Worm (Caenorhabditis elegans): ENCODE results near the gene col-77.

Gene col-77

ce11 chrII:8377722-8378121 lies 18.5 kb upstream of the col-77 start (continued):
- TF ChIP-seq Y79H2A.3 (GFP tag; conservative IDR thresholded peaks at IDR 0.05), result no peak
- no peak for TF ChIP-seq tbp1 (GFP tag; optimal IDR thresholded peaks at IDR 0.05)
- TF ChIP-seq snpc-1.1 (tag; optimal IDR thresholded peaks at IDR 0.05; ENCODE audit: insufficient read depth), result no peak
- no peak for TF ChIP-seq lin-40 (tag; optimal IDR thresholded peaks at IDR 0.05)
- TF ChIP-seq lsl-1 (GFP tag; optimal IDR thresholded peaks at IDR 0.05), result no peak
- TF ChIP-seq mes-4 (tag; optimal IDR thresholded peaks at IDR 0.05), result no peak

- TF ChIP-seq ceh-27 (GFP tag; optimal IDR thresholded peaks at IDR 0.05), result no peak
- no peak for TF ChIP-seq ceh-40 (GFP tag; IDR thresholded peaks at IDR 0.05)
- TF ChIP-seq fkh-3 (tag; optimal IDR thresholded peaks at IDR 0.05), result no peak
- TF ChIP-seq F49E8.2 (tag; optimal IDR thresholded peaks at IDR 0.05; ENCODE audit: insufficient read depth), result no peak
- no peak for TF ChIP-seq repo-1 (tag; optimal IDR thresholded peaks at IDR 0.05)
- TF ChIP-seq dpl-1 (GFP tag; optimal IDR thresholded peaks at IDR 0.05), result no peak
- no peak for TF ChIP-seq nhr-27 (tag; optimal IDR thresholded peaks at IDR 0.05)
- no peak for TF ChIP-seq ceh-91 (GFP tag; IDR thresholded peaks at IDR 0.05)
- no peak for TF ChIP-seq attf-5 (GFP tag; optimal IDR thresholded peaks at IDR 0.05)
- TF ChIP-seq F57A8.1 (GFP tag; optimal IDR thresholded peaks at IDR 0.05), result no peak
- no peak for TF ChIP-seq nfyb-1 (GFP tag; IDR thresholded peaks at IDR 0.05)
- no peak for TF ChIP-seq snpc-3.4 (tag; optimal IDR thresholded peaks at IDR 0.05)
- TF ChIP-seq attf-3 (GFP tag; conservative IDR thresholded peaks at IDR 0.05), result no peak
- no peak for TF ChIP-seq F33H1.4 (GFP tag; IDR thresholded peaks at IDR 0.05)
- TF ChIP-seq atf-7 (tag; optimal IDR thresholded peaks at IDR 0.05), result no peak
- no peak for TF ChIP-seq egl-18 (GFP tag; IDR thresholded peaks at IDR 0.05)
- no peak for TF ChIP-seq F52B5.7 (tag; optimal IDR thresholded peaks at IDR 0.05)
- TF ChIP-seq ets-4 (GFP tag; optimal IDR thresholded peaks at IDR 0.05), result no peak
- TF ChIP-seq hsf-1 (GFP tag; IDR thresholded peaks at IDR 0.05), result no peak
- no peak for TF ChIP-seq F10E7.11 (tag; optimal IDR thresholded peaks at IDR 0.05)
Observed at ce11 chrII:8370194-8370593, 11.0 kb upstream of the col-77 start.

ce11 chrII:8369059-8369458 lies 9.9 kb upstream of the col-77 start, which contains the start of gene amt-3:
Gene amt-3 (minus strand): TSS chrII:8369159.
- TF ChIP-seq attf-5 (GFP tag; optimal IDR thresholded peaks at IDR 0.05) (no peak), T07F8.4 (tag; optimal IDR thresholded peaks at IDR 0.05) (no peak), hmg-1.2 (GFP tag; IDR thresholded peaks at IDR 0.05) (no peak), ztf-6 (GFP tag; IDR thresholded peaks at IDR 0.05) (no peak), F55B11.4 (tag; optimal IDR thresholded peaks at IDR 0.05; ENCODE audit: borderline replicate concordance, insufficient read depth) (no peak), C17E4.6 (GFP tag; IDR thresholded peaks at IDR 0.05) (no peak), bed-1 (GFP tag; IDR thresholded peaks at IDR 0.05) (no peak), dpff-1 (tag; optimal IDR thresholded peaks at IDR 0.05) (no peak), lin-35 (GFP tag; optimal IDR thresholded peaks at IDR 0.05) (no peak)

ce11 chrII:8360453-8360852 lies 1.3 kb upstream of the col-77 start, which contains the start of gene M195.2:
Gene M195.2 (plus strand): TSS chrII:8360753.
- no peak for TF ChIP-seq F10E7.11 (tag; optimal IDR thresholded peaks at IDR 0.05)
- TF ChIP-seq ets-4 (GFP tag; optimal IDR thresholded peaks at IDR 0.05), result no peak
- no peak for TF ChIP-seq ZK185.1 (tag; optimal IDR thresholded peaks at IDR 0.05; ENCODE audit: poor library complexity, severe bottlenecking)
- no peak for TF ChIP-seq attf-3 (GFP tag; conservative IDR thresholded peaks at IDR 0.05)
- no peak for TF ChIP-seq madf-3 (GFP tag; IDR thresholded peaks at IDR 0.05)
- no peak for TF ChIP-seq attf-5 (GFP tag; optimal IDR thresholded peaks at IDR 0.05)
- TF ChIP-seq ceh-100 (GFP tag; IDR thresholded peaks at IDR 0.05), result no peak
- no peak for TF ChIP-seq Y56A3A.18 (GFP tag; IDR thresholded peaks at IDR 0.05)
- no peak for TF ChIP-seq let-526 (GFP tag; IDR thresholded peaks at IDR 0.05)
- no peak for TF ChIP-seq lin-54 (GFP tag; optimal IDR thresholded peaks at IDR 0.05)
- no peak for TF ChIP-seq snpc-1.3 (tag; optimal IDR thresholded peaks at IDR 0.05; ENCODE audit: insufficient read depth)

Measured in whole organism, young adult.